Fruit fly (Drosophila melanogaster) whole organism, pupa: ENCODE results near the gene Gos28.

Source experiments
- CG13204 ChIP-seq: fragments of 200-800 bp; sonication (Bioruptor generic); optimal IDR thresholded peaks from 2 replicates; lab custom pipeline; 2018; ENCODE audit warnings: missing biosample characterization, mild to moderate bottlenecking, missing genetic modification characterization, moderate library complexity
- CG32121 ChIP-seq: fragments of 200-800 bp; sonication (Bioruptor generic); IDR thresholded peaks from 2 replicates; pipeline ENCODE4 v1.3.6; 2022; ENCODE audit warnings: missing biosample characterization, missing genetic modification characterization
- CG9948 ChIP-seq: fragments of 200-800 bp; sonication (Bioruptor generic); optimal IDR thresholded peaks from 2 replicates; lab custom pipeline; 2018; ENCODE audit warnings: missing biosample characterization, mild to moderate bottlenecking, missing genetic modification characterization, moderate library complexity
- D1 ChIP-seq: fragments of 200-800 bp; sonication (Bioruptor generic); optimal IDR thresholded peaks from 2 replicates; lab custom pipeline; 2018; ENCODE audit warnings: missing biosample characterization, mild to moderate bottlenecking, missing genetic modification characterization, moderate library complexity
- EcR ChIP-seq: fragments of 200-800 bp; sonication (Bioruptor generic); optimal IDR thresholded peaks from 3 replicates; lab custom pipeline; 2019; ENCODE audit warnings: missing biosample characterization, missing genetic modification characterization, mild to moderate bottlenecking, moderate library complexity, missing genetic modification reagents
- Pif1B ChIP-seq: fragments of 200-800 bp; sonication (Bioruptor generic); optimal IDR thresholded peaks from 3 replicates; lab custom pipeline; 2016; ENCODE audit warnings: missing biosample characterization, missing genetic modification characterization
- gl ChIP-seq: fragments of 200-800 bp; sonication (Bioruptor generic); optimal IDR thresholded peaks from 2 replicates; lab custom pipeline; 2018; ENCODE audit warnings: missing biosample characterization, mild to moderate bottlenecking, missing genetic modification characterization
- rn ChIP-seq: fragments of 200-800 bp; sonication (Bioruptor generic); IDR thresholded peaks from 2 replicates; pipeline ENCODE4 v1.3.6; 2022; ENCODE audit warnings: missing biosample characterization, missing genetic modification characterization

DNA sequence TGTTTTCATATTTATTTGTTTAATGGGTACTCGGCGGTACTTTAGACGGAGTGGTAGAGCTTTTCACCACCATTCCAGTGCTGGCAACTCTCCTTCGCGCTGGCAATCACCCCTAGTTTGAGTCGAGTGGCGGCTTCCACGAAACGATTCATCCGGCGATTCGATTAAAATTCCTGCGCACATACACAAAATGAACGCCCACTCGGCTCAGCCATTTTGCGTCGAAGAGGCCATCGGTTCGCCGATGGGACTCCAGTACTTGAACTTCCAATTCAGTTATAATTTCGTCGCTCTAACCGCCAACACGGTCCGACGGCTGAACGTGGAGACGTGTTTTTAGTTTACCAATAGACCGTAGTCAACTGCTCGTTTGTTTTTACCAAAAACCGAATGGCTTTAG, 16.8 kb downstream of the Gos28 start, which contains the start of the genes CG46318 and ChT:
- TF ChIP-seq Pif1B (no peak), CG13204 (GFP tag; lab: Kevin White, UChicago) (no peak), rn (GFP tag; lab: Robert Waterston, UW) (no peak), gl (tag; lab: Kevin White, UChicago) (no peak), EcR (GFP tag; lab: Kevin White, UChicago) (no peak), CG9948 (no peak), D1 (tag; lab: Kevin White, UChicago) (no peak), CG32121 (no peak)
